Worm (Caenorhabditis elegans) whole organism, L2 larva: Measurements from ENCODE around the gene aptf-3.

Experiments
- C34F6.9 ChIP-seq: fragments of 150-350 bp; optimal IDR thresholded peaks from 2 replicates; lab custom pipeline; 2014; ENCODE audit warnings: missing biosample characterization, missing genetic modification characterization
- Y55F3AM.14 ChIP-seq: fragments of 200-800 bp; sonication (Bioruptor generic); optimal IDR thresholded peaks from 2 replicates; lab custom pipeline; 2018; ENCODE audit warnings: mild to moderate bottlenecking, missing genetic modification characterization, missing compliant biosample characterization
- alr-1 ChIP-seq: fragments of 150-350 bp; optimal IDR thresholded peaks from 2 replicates; lab custom pipeline; 2014; ENCODE audit warnings: missing biosample characterization, missing genetic modification characterization
- aly-2 ChIP-seq: fragments of 150-350 bp; optimal IDR thresholded peaks from 2 replicates; lab custom pipeline; 2014; ENCODE audit warnings: missing biosample characterization, missing genetic modification characterization
- ama-1 ChIP-seq: fragments of 150-350 bp; optimal IDR thresholded peaks from 2 replicates; lab custom pipeline; 2018; ENCODE audit warnings: inconsistent platforms
- blmp-1 ChIP-seq: sonication (generic microtip); optimal IDR thresholded peaks from 2 replicates; lab custom pipeline; 2017; ENCODE audit warnings: missing genetic modification characterization, mild to moderate bottlenecking, missing compliant biosample characterization, antibody characterized with exemption, moderate library complexity; ENCODE audit not compliant: insufficient read depth
- crh-2 ChIP-seq: sonication (generic microtip); optimal IDR thresholded peaks from 2 replicates; lab custom pipeline; 2017; ENCODE audit warnings: missing biosample characterization, missing genetic modification characterization
- dmd-4 ChIP-seq: sonication (generic microtip); optimal IDR thresholded peaks from 2 replicates; lab custom pipeline; 2017; ENCODE audit warnings: missing biosample characterization, missing genetic modification characterization
- egl-27 ChIP-seq: sonication (generic microtip); optimal IDR thresholded peaks from 3 replicates; lab custom pipeline; 2017; ENCODE audit warnings: missing biosample characterization, missing genetic modification reagents, missing genetic modification characterization
- elt-1 ChIP-seq: fragments of 150-350 bp; optimal IDR thresholded peaks from 2 replicates; lab custom pipeline; 2014; ENCODE audit warnings: missing biosample characterization, missing genetic modification characterization
- elt-3 ChIP-seq: sonication (generic microtip); optimal IDR thresholded peaks from 2 replicates; lab custom pipeline; 2017; ENCODE audit warnings: missing biosample characterization, missing genetic modification characterization
- gmeb-1 ChIP-seq: fragments of 150-350 bp; optimal IDR thresholded peaks from 2 replicates; lab custom pipeline; 2014; ENCODE audit warnings: missing biosample characterization, missing genetic modification characterization
- lin-11 ChIP-seq: fragments of 150-350 bp; sonication (generic microtip); optimal IDR thresholded peaks from 2 replicates; lab custom pipeline; 2014; ENCODE audit warnings: missing biosample characterization, missing genetic modification characterization, inconsistent platforms, mixed read lengths
- lin-13 ChIP-seq: fragments of 150-350 bp; optimal IDR thresholded peaks from 2 replicates; lab custom pipeline; 2014; ENCODE audit warnings: missing biosample characterization, missing genetic modification reagents, missing genetic modification characterization
- lsy-2 ChIP-seq, 2 experiments: fragments of 150-350 bp in 1 of 2; sonication (generic microtip) in 1 of 2; optimal IDR thresholded peaks; 2 replicates each; lab custom pipeline; 2014 to 2017; ENCODE audit warnings: missing biosample characterization in 2 of 2, missing genetic modification characterization in 2 of 2
- mbf-1 ChIP-seq: sonication (generic microtip); optimal IDR thresholded peaks from 2 replicates; lab custom pipeline; 2017; ENCODE audit warnings: missing biosample characterization, missing genetic modification characterization
- nhr-10 ChIP-seq: sonication (generic microtip); optimal IDR thresholded peaks from 2 replicates; lab custom pipeline; 2017; ENCODE audit warnings: missing biosample characterization, missing genetic modification characterization
- nhr-11 ChIP-seq: fragments of 150-350 bp; optimal IDR thresholded peaks from 2 replicates; lab custom pipeline; 2014; ENCODE audit warnings: missing biosample characterization, missing genetic modification characterization
- nhr-12 ChIP-seq: fragments of 150-350 bp; optimal IDR thresholded peaks from 2 replicates; lab custom pipeline; 2014; ENCODE audit warnings: missing biosample characterization, missing genetic modification characterization
- nhr-129 ChIP-seq: fragments of 150-350 bp; optimal IDR thresholded peaks from 2 replicates; lab custom pipeline; 2014; ENCODE audit warnings: missing biosample characterization, missing genetic modification characterization
- nhr-21 ChIP-seq: fragments of 150-350 bp; optimal IDR thresholded peaks from 2 replicates; lab custom pipeline; 2014; ENCODE audit warnings: missing biosample characterization, missing genetic modification characterization
- nhr-23 ChIP-seq: fragments of 150-350 bp; optimal IDR thresholded peaks from 2 replicates; lab custom pipeline; 2014; ENCODE audit warnings: missing biosample characterization, missing genetic modification reagents, missing genetic modification characterization
- nhr-237 ChIP-seq: fragments of 150-350 bp; optimal IDR thresholded peaks from 2 replicates; lab custom pipeline; 2014; ENCODE audit warnings: missing biosample characterization, missing genetic modification characterization
- nhr-25 ChIP-seq: fragments of 150-350 bp; sonication (generic microtip); optimal IDR thresholded peaks from 3 replicates; lab custom pipeline; 2014; ENCODE audit warnings: missing biosample characterization, missing genetic modification characterization
- sem-4 ChIP-seq: fragments of 150-350 bp; optimal IDR thresholded peaks from 2 replicates; lab custom pipeline; 2014; ENCODE audit warnings: missing biosample characterization, missing genetic modification reagents, missing genetic modification characterization
- skn-1 ChIP-seq: sonication (generic microtip); optimal IDR thresholded peaks from 2 replicates; lab custom pipeline; 2017; ENCODE audit warnings: missing biosample characterization, missing genetic modification characterization
- sma-3 ChIP-seq: sonication (generic microtip); optimal IDR thresholded peaks from 2 replicates; lab custom pipeline; 2016; ENCODE audit warnings: missing genetic modification reagents, missing genetic modification characterization, missing compliant biosample characterization
- sma-9 ChIP-seq, 2 experiments: fragments of 150-350 bp in 1 of 2; sonication (generic microtip) in 1 of 2; optimal IDR thresholded peaks; 2 replicates each; lab custom pipeline; 2014 to 2016; ENCODE audit warnings: missing genetic modification characterization in 2 of 2, mild to moderate bottlenecking in 1 of 2, missing biosample characterization in 1 of 2, missing compliant biosample characterization in 1 of 2, missing genetic modification reagents in 1 of 2, moderate library complexity in 1 of 2
- snpc-4 ChIP-seq: fragments of 150-350 bp; optimal IDR thresholded peaks from 2 replicates; lab custom pipeline; 2014; ENCODE audit warnings: missing biosample characterization, missing genetic modification characterization
- unc-39 ChIP-seq: fragments of 150-350 bp; optimal IDR thresholded peaks from 2 replicates; lab custom pipeline; 2014; ENCODE audit warnings: missing biosample characterization, missing genetic modification characterization
- unc-55 ChIP-seq: fragments of 150-350 bp; sonication (generic microtip); optimal IDR thresholded peaks from 3 replicates; lab custom pipeline; 2014; ENCODE audit warnings: missing biosample characterization, missing genetic modification reagents, missing genetic modification characterization
- ztf-1 ChIP-seq: fragments of 200-800 bp; sonication (Bioruptor generic); conservative IDR thresholded peaks from 2 replicates; pipeline ENCODE4 v1.3.6; 2022; ENCODE audit warnings: missing genetic modification characterization, missing compliant biosample characterization
- ztf-11 ChIP-seq: sonication (generic microtip); optimal IDR thresholded peaks from 2 replicates; lab custom pipeline; 2017; ENCODE audit warnings: missing biosample characterization, missing genetic modification characterization
- ztf-4 ChIP-seq: fragments of 150-350 bp; optimal IDR thresholded peaks from 2 replicates; lab custom pipeline; 2014; ENCODE audit warnings: missing biosample characterization, missing genetic modification characterization

The aptf-3 gene

ce11 chrII:8569038-8569977 is 24.7 kb upstream of the aptf-3 start, which contains the start of the genes col-38 and rpl-5 (continued):
- no peak for TF ChIP-seq nhr-11 (tag; lab: Kevin White, UChicago)

DNA sequence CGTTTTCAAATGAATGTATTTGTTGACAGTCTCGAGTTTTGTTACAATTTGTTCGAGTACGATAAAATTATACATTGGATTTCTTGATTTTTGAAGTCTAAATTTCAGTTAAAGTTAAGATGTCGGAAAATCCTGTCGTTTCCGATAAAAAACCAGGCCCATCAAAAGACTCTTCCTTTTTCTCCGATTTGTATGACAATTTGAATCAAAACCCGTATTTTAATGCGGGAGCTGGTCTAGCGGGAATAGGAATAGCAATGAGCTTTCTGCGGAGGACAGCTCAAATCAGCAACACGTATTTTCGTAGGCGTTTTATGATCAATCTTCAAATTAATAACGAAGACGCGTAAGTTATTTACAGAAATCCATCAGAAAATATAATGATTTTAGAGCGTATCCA is 23.0 kb upstream of the aptf-3 start, which contains the start of gene bcs-1:
Gene bcs-1, plus strand, starts transcription at position 109 of the 400 bp plus-strand sequence.
- TF ChIP-seq nhr-21 (no peak), nhr-12 (tag; lab: Kevin White, UChicago) (no peak), lin-13 (GFP tag; lab: Kevin White, UChicago) (no peak), aly-2 (no peak), egl-27 (tag; lab: Kevin White, UChicago) (no peak), nhr-11 (tag; lab: Kevin White, UChicago) (no peak), nhr-237 (tag; lab: Kevin White, UChicago) (no peak), gmeb-1 (tag; lab: Kevin White, UChicago) (no peak), Y55F3AM.14 (GFP tag; lab: Kevin White, UChicago) (no peak), elt-3 (tag; lab: Kevin White, UChicago) (no peak), lsy-2 (tag; optimal IDR thresholded peaks at IDR 0.05; lab: Kevin White, UChicago) (no peak), blmp-1 (tag; lab: Kevin White, UChicago) (no peak), ztf-4 (no peak), dmd-4 (tag; lab: Kevin White, UChicago) (no peak)

ce11 chrII:8573044-8573443 is 20.9 kb upstream of the aptf-3 start, which contains the start of gene F54C9.7:
F54C9.7 (plus strand) TSS chrII:8573344.
- no peak for TF ChIP-seq sma-3 (GFP tag; lab: Kevin White, UChicago)
- peak; percentile 26 for TF ChIP-seq unc-55 (GFP tag; lab: Kevin White, UChicago)

- TF ChIP-seq ztf-4: no peak
- no peak for TF ChIP-seq sma-3 (GFP tag; lab: Kevin White, UChicago)
- no peak for TF ChIP-seq nhr-21
- TF ChIP-seq skn-1 (tag; lab: Kevin White, UChicago): no peak
- no peak for TF ChIP-seq ztf-1 (GFP tag; lab: Robert Waterston, UW)
- TF ChIP-seq blmp-1 (tag; lab: Kevin White, UChicago): no peak
- TF ChIP-seq unc-55 (GFP tag; lab: Kevin White, UChicago): no peak
- no peak for TF ChIP-seq nhr-25 (tag; lab: Kevin White, UChicago)
- TF ChIP-seq gmeb-1 (tag; lab: Kevin White, UChicago): no peak
- no peak for TF ChIP-seq sma-9 (GFP tag; optimal IDR thresholded peaks at IDR 0.05; lab: Kevin White, UChicago)
- no peak for TF ChIP-seq sma-9 (tag; optimal IDR thresholded peaks at IDR 0.05; lab: Kevin White, UChicago)
- no peak for TF ChIP-seq lsy-2 (tag; optimal IDR thresholded peaks at IDR 0.05; lab: Kevin White, UChicago)
Observed at ce11 chrII:8575184-8575583, 18.8 kb upstream of the aptf-3 start, which contains the start of gene puf-5. puf-5 (plus strand) TSS chrII:8575541.

ce11 chrII:8577509-8578099 is 16.4 kb upstream of the aptf-3 start, which contains the start of gene F54C9.9:
F54C9.9 (plus strand) TSS chrII:8578049.
- peak in 1 of 2 experiments; percentile 60 for TF ChIP-seq lsy-2 (tag; optimal IDR thresholded peaks at IDR 0.05; lab: Kevin White, UChicago)
- TF ChIP-seq C34F6.9 (tag; lab: Kevin White, UChicago): peak; percentile 66
- TF ChIP-seq nhr-25 (tag; lab: Kevin White, UChicago): peak; percentile 79
- peak; percentile 64 for TF ChIP-seq gmeb-1 (tag; lab: Kevin White, UChicago)
- TF ChIP-seq unc-55 (GFP tag; lab: Kevin White, UChicago): peak; percentile 45
- TF ChIP-seq nhr-10 (tag; lab: Kevin White, UChicago): no peak
- TF ChIP-seq nhr-23: no peak
- TF ChIP-seq sma-9 (GFP tag; optimal IDR thresholded peaks at IDR 0.05; lab: Kevin White, UChicago): no peak
- no peak for TF ChIP-seq sma-9 (tag; optimal IDR thresholded peaks at IDR 0.05; lab: Kevin White, UChicago)
- peak; percentile 42 for TF ChIP-seq crh-2 (tag; lab: Kevin White, UChicago)
- no peak for TF ChIP-seq ztf-11 (tag; lab: Kevin White, UChicago)

- TF ChIP-seq crh-2 (tag; lab: Kevin White, UChicago): no peak
- TF ChIP-seq C34F6.9 (tag; lab: Kevin White, UChicago): no peak
- TF ChIP-seq unc-39 (tag; lab: Kevin White, UChicago): no peak
- TF ChIP-seq aly-2: no peak
- no peak for TF ChIP-seq ama-1 (lab: Kevin White, UChicago)
- no peak for TF ChIP-seq sem-4 (tag; lab: Kevin White, UChicago)
- TF ChIP-seq nhr-11 (tag; lab: Kevin White, UChicago): no peak
- TF ChIP-seq egl-27 (tag; lab: Kevin White, UChicago): no peak
- no peak for TF ChIP-seq alr-1
- TF ChIP-seq mbf-1 (tag; lab: Kevin White, UChicago): no peak
- no peak for TF ChIP-seq snpc-4 (tag; lab: Kevin White, UChicago)
- no peak for TF ChIP-seq nhr-25 (tag; lab: Kevin White, UChicago)
- no peak for TF ChIP-seq skn-1 (tag; lab: Kevin White, UChicago)
- TF ChIP-seq nhr-12 (tag; lab: Kevin White, UChicago): no peak
- no peak for TF ChIP-seq elt-3 (tag; lab: Kevin White, UChicago)
- no peak for TF ChIP-seq elt-1 (tag; lab: Kevin White, UChicago)
- no peak for TF ChIP-seq nhr-129
- no peak for TF ChIP-seq lin-11 (tag; lab: Kevin White, UChicago)
Observed at ce11 chrII:8581700-8582099, 12.3 kb upstream of the aptf-3 start, which contains the start of gene arl-1. arl-1 (plus strand) TSS chrII:8582000.
